Worm (Caenorhabditis elegans): ENCODE measurements around the gene ptpn-22.

- no peak for TF ChIP-seq flh-1 (GFP tag; optimal IDR thresholded peaks at IDR 0.05)
- TF ChIP-seq ceh-39 (tag; optimal IDR thresholded peaks at IDR 0.05) = no peak
- TF ChIP-seq pha-4 (tag; optimal IDR thresholded peaks at IDR 0.05) = no peak
- TF ChIP-seq elt-3 (tag; optimal IDR thresholded peaks at IDR 0.05) = no peak
- no peak for TF ChIP-seq ces-1 (GFP tag; optimal IDR thresholded peaks at IDR 0.05)
- no peak for TF ChIP-seq mls-2 (tag; optimal IDR thresholded peaks at IDR 0.05)
- TF ChIP-seq lin-13 (tag; optimal IDR thresholded peaks at IDR 0.05) = no peak
- TF ChIP-seq ztf-11 (tag; optimal IDR thresholded peaks at IDR 0.05) = no peak
- no peak for TF ChIP-seq snpc-4 (tag; optimal IDR thresholded peaks at IDR 0.05)
- no peak for TF ChIP-seq nhr-12 (tag; optimal IDR thresholded peaks at IDR 0.05)
- no peak for TF ChIP-seq nhr-76 (tag; optimal IDR thresholded peaks at IDR 0.05)
Observed at ce11 chrIV:1699599-1699998, 40.5 kb downstream of the ptpn-22 start, which contains the start of gene bus-2.
